Worm (Caenorhabditis elegans) whole organism, L1 larva: ENCODE results near the gene srh-149.

ENCODE experiments used
- Y116A8C.19 ChIP-seq: sonication (generic microtip); optimal IDR thresholded peaks from 2 replicates; lab custom pipeline; 2016; ENCODE audit warnings: missing compliant biosample characterization, missing genetic modification characterization, borderline replicate concordance
- alr-1 ChIP-seq: fragments of 200-800 bp; sonication (Bioruptor generic); optimal IDR thresholded peaks from 2 replicates; lab custom pipeline; 2018; ENCODE audit warnings: borderline replicate concordance, mild to moderate bottlenecking, missing genetic modification characterization, missing compliant biosample characterization
- aly-2 ChIP-seq: fragments of 150-350 bp; optimal IDR thresholded peaks from 2 replicates; lab custom pipeline; 2014; ENCODE audit warnings: missing biosample characterization, missing genetic modification characterization
- ama-1 ChIP-seq: fragments of 150-350 bp; optimal IDR thresholded peaks from 2 replicates; lab custom pipeline; 2014
- ceh-8 ChIP-seq: fragments of 200-800 bp; sonication (Bioruptor generic); optimal IDR thresholded peaks from 2 replicates; lab custom pipeline; 2018; ENCODE audit warnings: mild to moderate bottlenecking, missing genetic modification characterization, moderate library complexity, missing compliant biosample characterization
- ceh-90 ChIP-seq: sonication (generic microtip); optimal IDR thresholded peaks from 2 replicates; lab custom pipeline; 2016; ENCODE audit warnings: missing genetic modification characterization, missing compliant biosample characterization
- ces-1 ChIP-seq: fragments of 150-350 bp; optimal IDR thresholded peaks from 2 replicates; lab custom pipeline; 2014; ENCODE audit warnings: missing biosample characterization, missing genetic modification reagents, missing genetic modification characterization
- dsc-1 ChIP-seq: sonication (generic microtip); optimal IDR thresholded peaks from 2 replicates; lab custom pipeline; 2016; ENCODE audit warnings: mild to moderate bottlenecking, missing genetic modification characterization, missing compliant biosample characterization
- egl-13 ChIP-seq: sonication (generic microtip); optimal IDR thresholded peaks from 2 replicates; lab custom pipeline; 2016; ENCODE audit warnings: missing genotype, missing genetic modification reagents, missing genetic modification characterization, missing compliant biosample characterization
- egl-27 ChIP-seq, 2 experiments: fragments of 150-350 bp in 1 of 2; sonication (generic microtip); optimal IDR thresholded peaks; 3 replicates each; lab custom pipeline; 2017 to 2018; ENCODE audit warnings: missing biosample characterization in 2 of 2, missing genetic modification characterization in 2 of 2, missing genetic modification reagents in 2 of 2
- elt-2 ChIP-seq: sonication (generic microtip); optimal IDR thresholded peaks from 2 replicates; lab custom pipeline; 2016; ENCODE audit warnings: missing genetic modification characterization, mild to moderate bottlenecking, inconsistent platforms, missing compliant biosample characterization, missing genetic modification reagents
- elt-3 ChIP-seq, 6 experiments: fragments of 150-350 bp in 1 of 6; sonication (generic microtip); optimal IDR thresholded peaks; 2 replicates each; lab custom pipeline; 2017 to 2018; ENCODE audit warnings: missing biosample characterization in 6 of 6, missing genetic modification characterization in 6 of 6, inconsistent platforms in 1 of 6
- ets-5 ChIP-seq: fragments of 200-800 bp; sonication (Bioruptor generic); IDR thresholded peaks from 2 replicates; pipeline ENCODE4 v1.3.6; 2022; ENCODE audit warnings: missing genetic modification characterization, missing compliant biosample characterization
- fkh-10 ChIP-seq: sonication (generic microtip); optimal IDR thresholded peaks from 2 replicates; lab custom pipeline; 2017; ENCODE audit warnings: missing biosample characterization, missing genetic modification reagents, missing genetic modification characterization
- fkh-4 ChIP-seq: sonication (generic microtip); optimal IDR thresholded peaks from 2 replicates; lab custom pipeline; 2016; ENCODE audit warnings: missing compliant biosample characterization, missing genetic modification characterization, borderline replicate concordance
- fkh-8 ChIP-seq: sonication (generic microtip); optimal IDR thresholded peaks from 2 replicates; lab custom pipeline; 2016; ENCODE audit warnings: mild to moderate bottlenecking, missing genetic modification characterization, missing compliant biosample characterization
- hlh-4 ChIP-seq: sonication (generic microtip); optimal IDR thresholded peaks from 2 replicates; lab custom pipeline; 2016; ENCODE audit warnings: mild to moderate bottlenecking, missing genetic modification characterization, missing compliant biosample characterization
- jun-1 ChIP-seq: fragments of 150-350 bp; optimal IDR thresholded peaks from 2 replicates; lab custom pipeline; 2014; ENCODE audit warnings: missing biosample characterization, missing genetic modification reagents, missing genetic modification characterization
- lin-13 ChIP-seq: fragments of 150-350 bp; optimal IDR thresholded peaks from 2 replicates; lab custom pipeline; 2014; ENCODE audit warnings: missing biosample characterization, missing genetic modification reagents, missing genetic modification characterization
- lin-15B ChIP-seq: fragments of 150-350 bp; sonication (generic microtip); optimal IDR thresholded peaks from 3 replicates; lab custom pipeline; 2014; ENCODE audit warnings: missing biosample characterization, missing genetic modification characterization
- lin-35 ChIP-seq, 2 experiments: fragments of 150-350 bp; optimal IDR thresholded peaks; 2 replicates each; lab custom pipeline; 2014; ENCODE audit warnings: missing biosample characterization in 2 of 2, missing genetic modification characterization in 2 of 2, missing genetic modification reagents in 2 of 2
- lin-39 ChIP-seq: fragments of 150-350 bp; optimal IDR thresholded peaks from 2 replicates; lab custom pipeline; 2014; ENCODE audit warnings: missing biosample characterization, missing genetic modification reagents, missing genetic modification characterization
- lir-3 ChIP-seq: sonication (generic microtip); optimal IDR thresholded peaks from 2 replicates; lab custom pipeline; 2016; ENCODE audit warnings: mild to moderate bottlenecking, missing genetic modification characterization, moderate library complexity, missing compliant biosample characterization; ENCODE audit not compliant: poor library complexity
- mdl-1 ChIP-seq, 2 experiments: fragments of 150-350 bp; optimal IDR thresholded peaks; 2 replicates each; lab custom pipeline; 2014 to 2017; ENCODE audit warnings: missing biosample characterization in 2 of 2, missing genetic modification characterization in 2 of 2, inconsistent platforms in 1 of 2
- nhr-28 ChIP-seq: fragments of 150-350 bp; optimal IDR thresholded peaks from 2 replicates; lab custom pipeline; 2014; ENCODE audit warnings: missing biosample characterization, missing genetic modification characterization
- nhr-77 ChIP-seq: fragments of 150-350 bp; optimal IDR thresholded peaks from 2 replicates; lab custom pipeline; 2014; ENCODE audit warnings: missing biosample characterization, missing genetic modification characterization
- pag-3 ChIP-seq: sonication (generic microtip); optimal IDR thresholded peaks from 2 replicates; lab custom pipeline; 2017; ENCODE audit warnings: missing genetic modification characterization, mild to moderate bottlenecking, missing compliant biosample characterization, antibody characterized with exemption, borderline replicate concordance; ENCODE audit not compliant: insufficient read depth
- rnt-1 ChIP-seq: sonication (generic microtip); optimal IDR thresholded peaks from 2 replicates; lab custom pipeline; 2016; ENCODE audit warnings: mild to moderate bottlenecking, missing genetic modification characterization, moderate library complexity, missing compliant biosample characterization
- sptf-1 ChIP-seq: fragments of 150-350 bp; optimal IDR thresholded peaks from 2 replicates; lab custom pipeline; 2014; ENCODE audit warnings: missing biosample characterization, missing genetic modification characterization
- sup-37 ChIP-seq: fragments of 200-800 bp; sonication (Bioruptor generic); optimal IDR thresholded peaks from 2 replicates; lab custom pipeline; 2018; ENCODE audit warnings: mild to moderate bottlenecking, missing genetic modification characterization, missing compliant biosample characterization
- swsn-7 ChIP-seq: sonication (generic microtip); optimal IDR thresholded peaks from 2 replicates; lab custom pipeline; 2016; ENCODE audit warnings: missing genetic modification characterization, missing compliant biosample characterization
- unc-86 ChIP-seq: sonication (generic microtip); optimal IDR thresholded peaks from 2 replicates; lab custom pipeline; 2016; ENCODE audit warnings: missing genetic modification characterization, missing compliant biosample characterization
- unc-98 ChIP-seq: fragments of 200-800 bp; sonication (Bioruptor generic); IDR thresholded peaks from 2 replicates; pipeline ENCODE4 v1.3.6; 2022; ENCODE audit warnings: missing genetic modification characterization, missing compliant biosample characterization
- xbp-1 ChIP-seq: sonication (generic microtip); optimal IDR thresholded peaks from 2 replicates; lab custom pipeline; 2016; ENCODE audit warnings: missing genetic modification characterization, missing compliant biosample characterization

The srh-149 gene

DNA sequence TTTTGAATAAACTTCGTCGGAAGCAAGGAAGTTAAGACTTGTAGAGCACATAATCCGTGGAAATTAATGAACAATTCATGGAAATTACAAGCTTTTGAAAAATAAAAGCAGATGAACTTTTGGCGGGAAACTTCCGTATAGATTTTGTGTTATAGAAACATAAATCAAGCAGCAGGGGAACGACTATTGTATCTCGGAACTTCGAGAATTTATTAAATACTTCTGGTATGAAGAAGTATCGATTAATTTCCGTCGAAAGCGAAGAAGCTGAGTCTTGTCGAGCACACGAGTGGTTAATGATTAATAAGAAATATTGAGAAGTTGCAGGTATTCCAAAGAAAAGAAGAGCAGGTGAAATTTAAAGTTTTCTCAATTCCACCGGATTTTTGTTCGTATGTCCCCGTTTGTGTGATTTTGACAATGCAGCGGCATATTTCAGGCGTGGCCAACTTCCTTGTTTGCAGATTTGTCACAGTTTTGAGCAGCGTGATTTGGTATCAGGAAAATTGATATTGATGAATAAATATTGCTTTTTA is 9.3 kb upstream of the srh-149 start, which contains the start of gene srh-147:
Gene srh-147, minus strand, starts transcription at position 51 of the 536 bp plus-strand sequence.
- peak; percentile 92 for TF ChIP-seq hlh-4 (tag; lab: Kevin White, UChicago)

DNA sequence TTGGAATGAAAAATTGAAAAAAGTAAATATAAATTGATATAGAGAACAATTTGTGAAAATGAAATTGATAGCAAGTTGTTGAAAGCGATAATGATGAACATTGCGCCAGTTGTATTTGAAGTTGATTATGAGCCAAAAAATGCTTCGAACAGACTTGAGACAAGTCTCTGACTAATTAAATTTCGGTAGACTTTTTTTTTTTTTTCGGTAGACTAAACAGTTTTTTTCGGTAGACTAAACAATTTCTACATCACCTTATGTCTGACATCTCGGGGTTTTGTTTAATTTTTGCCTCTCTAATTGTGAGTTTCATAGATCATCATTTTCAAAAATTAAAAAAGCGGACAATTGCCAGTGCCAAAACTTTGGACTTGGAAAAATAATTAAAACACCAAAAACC is 7.4 kb downstream of the srh-149 start, which contains the start of gene srbc-54:
Gene srbc-54, minus strand, starts transcription at position 101 of the 400 bp plus-strand sequence.
- TF ChIP-seq elt-2 (tag; lab: Kevin White, UChicago): no peak
- TF ChIP-seq jun-1: no peak
- TF ChIP-seq swsn-7: no peak
- TF ChIP-seq sptf-1 (tag; lab: Kevin White, UChicago): no peak
- TF ChIP-seq Y116A8C.19 (tag; lab: Kevin White, UChicago): no peak
- no peak for TF ChIP-seq fkh-8 (tag; lab: Kevin White, UChicago)
- TF ChIP-seq lin-15B (tag; lab: Kevin White, UChicago): no peak
- no peak for TF ChIP-seq unc-98 (GFP tag; lab: Robert Waterston, UW)
- no peak for TF ChIP-seq elt-3 (tag; optimal IDR thresholded peaks at IDR 0.05; lab: Kevin White, UChicago)
- no peak for TF ChIP-seq ceh-8 (GFP tag; lab: Kevin White, UChicago)
- TF ChIP-seq, all 84 proteins: peak for 0

DNA sequence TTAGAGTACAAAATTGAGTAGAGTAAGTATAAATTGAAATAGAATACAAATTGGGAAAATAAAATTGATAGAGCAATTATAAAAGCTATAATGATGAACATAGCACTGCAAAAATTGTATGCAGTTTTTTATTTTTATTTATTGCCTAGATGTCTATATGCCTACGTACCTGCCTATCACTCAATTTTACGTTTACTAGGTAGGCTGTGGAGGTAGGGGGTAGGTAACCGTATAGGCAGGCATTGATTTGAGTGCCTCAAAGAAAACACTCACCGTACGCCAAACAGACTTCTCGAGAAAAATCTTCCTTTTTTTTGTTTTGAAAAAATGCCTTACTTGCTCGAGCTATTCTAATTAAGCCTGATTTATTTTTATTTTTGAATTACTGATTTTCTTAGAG is 9.4 kb downstream of the srh-149 start, which contains the start of gene srbc-56:
Gene srbc-56, minus strand, starts transcription at position 101 of the 400 bp plus-strand sequence.
- TF ChIP-seq pag-3 (tag; lab: Kevin White, UChicago): no peak
- no peak for TF ChIP-seq alr-1

DNA sequence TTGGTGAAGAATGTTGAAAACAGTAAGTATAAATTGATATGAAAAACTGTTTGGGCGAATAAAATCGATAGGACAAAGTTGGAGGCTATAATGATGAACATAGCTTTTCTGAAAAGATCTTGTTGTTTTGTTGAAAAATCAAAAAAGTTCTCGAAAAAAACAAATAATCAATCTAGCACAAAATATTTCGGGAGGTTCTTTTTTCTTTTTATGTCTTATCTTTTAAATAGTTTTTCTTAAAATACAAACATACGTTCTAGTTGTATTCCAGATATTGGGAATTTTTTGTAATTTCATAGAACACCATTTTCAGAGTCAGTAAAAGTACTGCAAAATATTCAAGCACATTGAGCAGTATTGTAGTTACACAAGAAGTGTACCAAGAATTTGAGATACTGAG is 11.1 kb downstream of the srh-149 start, which contains the start of gene srbc-55:
Gene srbc-55, minus strand, starts transcription at position 101 of the 400 bp plus-strand sequence.
- no peak for TF ChIP-seq sup-37 (GFP tag; lab: Kevin White, UChicago)
- no peak for TF ChIP-seq lir-3
- no peak for TF ChIP-seq ets-5 (GFP tag; lab: Robert Waterston, UW)

DNA sequence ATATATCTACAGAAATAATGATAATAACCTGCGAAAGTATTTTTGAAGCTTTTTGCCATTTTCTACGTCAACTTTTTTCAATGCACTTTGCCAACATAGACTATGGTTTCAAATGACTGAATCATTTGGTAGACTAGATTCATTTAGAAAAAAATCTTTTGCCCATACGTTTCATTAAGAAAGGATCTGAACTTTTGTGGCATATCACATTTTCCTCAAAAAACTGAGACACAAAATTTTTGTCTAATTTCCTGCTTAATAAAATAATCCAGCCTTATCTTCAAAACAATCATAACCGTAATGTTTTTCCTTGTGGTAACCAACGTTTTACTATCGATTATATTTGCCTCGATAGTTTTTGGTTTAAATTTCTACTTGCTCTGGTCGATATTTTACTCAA is 14.9 kb downstream of the srh-149 start, which contains the start of gene srbc-51:
Gene srbc-51, plus strand, starts transcription at position 301 of the 400 bp plus-strand sequence.
- no peak for TF ChIP-seq ceh-90 (tag; lab: Kevin White, UChicago)
- no peak for TF ChIP-seq fkh-4 (tag; lab: Kevin White, UChicago)
- no peak for TF ChIP-seq dsc-1
- TF ChIP-seq ama-1: no peak
- no peak for TF ChIP-seq lin-35 (GFP tag; optimal IDR thresholded peaks at IDR 0.05; lab: Kevin White, UChicago)
- TF ChIP-seq nhr-28 (tag; lab: Kevin White, UChicago): no peak
- no peak for TF ChIP-seq aly-2 (tag; lab: Kevin White, UChicago)
- TF ChIP-seq elt-2 (tag; lab: Kevin White, UChicago): no peak
- TF ChIP-seq ces-1 (GFP tag; lab: Kevin White, UChicago): no peak
- no peak for TF ChIP-seq unc-86 (tag; lab: Kevin White, UChicago)
- TF ChIP-seq sup-37 (GFP tag; lab: Kevin White, UChicago): no peak
- no peak for TF ChIP-seq lin-39 (tag; lab: Kevin White, UChicago)
- no peak for TF ChIP-seq xbp-1 (tag; lab: Kevin White, UChicago)
- TF ChIP-seq lin-13 (GFP tag; lab: Kevin White, UChicago): no peak
- TF ChIP-seq mdl-1 (tag; optimal IDR thresholded peaks at IDR 0.05; lab: Kevin White, UChicago): no peak
- TF ChIP-seq lir-3: no peak
- no peak for TF ChIP-seq fkh-10 (GFP tag; lab: Kevin White, UChicago)
- TF ChIP-seq, all 84 proteins: peak for 0

DNA sequence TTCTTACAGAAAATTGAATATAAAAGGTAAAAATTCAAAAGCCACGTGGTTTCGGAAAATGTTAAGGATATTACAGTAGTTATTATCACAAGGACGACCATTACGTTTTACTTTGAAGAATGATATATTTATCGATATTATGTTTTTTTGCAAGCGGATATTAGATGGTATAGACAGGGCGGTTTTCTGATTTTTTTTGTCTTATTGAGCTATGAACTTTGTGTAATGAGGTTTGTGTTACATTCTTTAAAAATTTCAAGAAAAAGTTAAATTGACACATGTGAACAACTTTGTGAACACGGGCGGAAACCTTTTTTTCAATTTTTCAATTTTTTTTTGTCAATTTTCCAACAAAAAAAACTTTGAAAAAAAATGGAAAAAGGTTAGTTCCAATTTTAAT is 16.1 kb downstream of the srh-149 start, which contains the start of gene srbc-50:
Gene srbc-50, minus strand, starts transcription at position 101 of the 400 bp plus-strand sequence.
- TF ChIP-seq nhr-28 (tag; lab: Kevin White, UChicago): no peak
- TF ChIP-seq nhr-77 (tag; lab: Kevin White, UChicago): no peak
- no peak for TF ChIP-seq egl-13 (tag; lab: Kevin White, UChicago)
- TF ChIP-seq rnt-1 (tag; lab: Kevin White, UChicago): no peak
- TF ChIP-seq lin-13 (GFP tag; lab: Kevin White, UChicago): no peak
- no peak for TF ChIP-seq egl-27 (tag; optimal IDR thresholded peaks at IDR 0.05; lab: Kevin White, UChicago)
